Fruit fly (Drosophila melanogaster) whole organism, embryonic: ENCODE results near the gene Naam.

Experiments
- Ada2b ChIP-seq: fragments of 200-800 bp; sonication (Bioruptor generic); IDR thresholded peaks from 2 replicates; pipeline ENCODE4 v1.3.6; 2022; ENCODE audit warnings: missing biosample characterization, missing genetic modification characterization
- Atf6 ChIP-seq: fragments of 200-800 bp; sonication (Bioruptor generic); IDR thresholded peaks from 2 replicates; pipeline ENCODE4 v1.3.6; 2022; ENCODE audit warnings: missing biosample characterization, missing genetic modification characterization
- B-H2 ChIP-seq: fragments of 200-800 bp; sonication (Bioruptor generic); optimal IDR thresholded peaks from 2 replicates; lab custom pipeline; 2018; ENCODE audit warnings: missing biosample characterization, mild to moderate bottlenecking, missing genetic modification characterization
- CG10274 ChIP-seq: fragments of 200-800 bp; sonication (Bioruptor generic); optimal IDR thresholded peaks from 3 replicates; lab custom pipeline; 2017; ENCODE audit warnings: missing biosample characterization, mild to moderate bottlenecking, missing genetic modification characterization
- CG10366 ChIP-seq: fragments of 200-800 bp; sonication (Bioruptor generic); IDR thresholded peaks from 2 replicates; pipeline ENCODE4 v1.3.6; 2022; ENCODE audit warnings: missing biosample characterization, missing genetic modification characterization
- CG11456 ChIP-seq: fragments of 200-800 bp; sonication (Bioruptor generic); IDR thresholded peaks from 3 replicates; pipeline ENCODE4 v1.3.6; 2022; ENCODE audit warnings: missing biosample characterization, missing genetic modification characterization
- CG13775 ChIP-seq: fragments of 200-800 bp; sonication (Bioruptor generic); optimal IDR thresholded peaks from 3 replicates; lab custom pipeline; 2017; ENCODE audit warnings: missing biosample characterization, mild to moderate bottlenecking, missing genetic modification characterization
- CG1603 ChIP-seq: fragments of 200-800 bp; sonication (Bioruptor generic); optimal IDR thresholded peaks from 2 replicates; lab custom pipeline; 2019; ENCODE audit warnings: missing biosample characterization, mild to moderate bottlenecking, missing genetic modification characterization, moderate library complexity
- CG16813 ChIP-seq: fragments of 200-800 bp; sonication (Bioruptor generic); IDR thresholded peaks from 3 replicates; pipeline ENCODE4 v1.3.6; 2022; ENCODE audit warnings: missing biosample characterization, missing genetic modification characterization; ENCODE audit not compliant: partially characterized antibody
- CG18011 ChIP-seq: fragments of 200-800 bp; sonication (Bioruptor generic); optimal IDR thresholded peaks from 2 replicates; lab custom pipeline; 2017; ENCODE audit warnings: missing biosample characterization, missing genetic modification characterization, mild to moderate bottlenecking, moderate library complexity, missing genotype
- CG32532 ChIP-seq: fragments of 200-800 bp; sonication (Bioruptor generic); IDR thresholded peaks from 2 replicates; pipeline ENCODE4 v1.3.6; 2022; ENCODE audit warnings: missing biosample characterization, missing genetic modification characterization
- CG33213 ChIP-seq: fragments of 200-800 bp; sonication (Bioruptor generic); optimal IDR thresholded peaks from 3 replicates; lab custom pipeline; 2016; ENCODE audit warnings: missing biosample characterization, missing genetic modification characterization
- CG4404 ChIP-seq: fragments of 200-800 bp; sonication (Bioruptor generic); IDR thresholded peaks from 2 replicates; pipeline ENCODE4 v1.3.6; 2022; ENCODE audit warnings: missing biosample characterization, missing genetic modification characterization
- CG6683 ChIP-seq: fragments of 200-800 bp; sonication (Bioruptor generic); optimal IDR thresholded peaks from 2 replicates; lab custom pipeline; 2017; ENCODE audit warnings: missing biosample characterization, mild to moderate bottlenecking, missing genetic modification characterization, missing genetic modification reagents
- CG7987 ChIP-seq: fragments of 200-800 bp; sonication (Bioruptor generic); optimal IDR thresholded peaks from 2 replicates; lab custom pipeline; 2018; ENCODE audit warnings: missing biosample characterization, mild to moderate bottlenecking, missing genetic modification characterization, moderate library complexity
- CG9215 ChIP-seq: fragments of 200-800 bp; sonication (Bioruptor generic); IDR thresholded peaks from 2 replicates; pipeline ENCODE4 v1.3.6; 2022; ENCODE audit warnings: missing biosample characterization, missing genetic modification characterization
- Dfd ChIP-seq, 2 experiments: fragments of >200 bp; optimal IDR thresholded peaks; 2 replicates each; lab custom pipeline; 2017; ENCODE audit warnings: missing biosample characterization in 2 of 2, missing genetic modification characterization in 2 of 2
- Dref ChIP-seq: fragments of 200-800 bp; sonication (Bioruptor generic); IDR thresholded peaks from 2 replicates; pipeline ENCODE4 v1.3.6; 2022; ENCODE audit warnings: missing biosample characterization, missing genetic modification characterization
- HHEX ChIP-seq: fragments of 200-800 bp; sonication (Bioruptor generic); optimal IDR thresholded peaks from 3 replicates; lab custom pipeline; 2017; ENCODE audit warnings: missing biosample characterization, mild to moderate bottlenecking, missing genetic modification characterization, missing genetic modification reagents
- HLHmδ ChIP-seq: fragments of 200-800 bp; sonication (Bioruptor generic); optimal IDR thresholded peaks from 2 replicates; lab custom pipeline; 2018; ENCODE audit warnings: missing biosample characterization, mild to moderate bottlenecking, missing genetic modification characterization, moderate library complexity
- Kr ChIP-seq: fragments of 200-800 bp; sonication (Bioruptor generic); optimal IDR thresholded peaks from 2 replicates; lab custom pipeline; 2017; ENCODE audit warnings: missing biosample characterization, mild to moderate bottlenecking, missing genetic modification characterization
- Max ChIP-seq: fragments of 200-800 bp; sonication (Bioruptor generic); optimal IDR thresholded peaks from 2 replicates; lab custom pipeline; 2016; ENCODE audit warnings: missing biosample characterization, mild to moderate bottlenecking, missing genetic modification characterization
- Myb ChIP-seq: fragments of 200-800 bp; sonication (Bioruptor generic); optimal IDR thresholded peaks from 2 replicates; lab custom pipeline; 2016; ENCODE audit warnings: missing biosample characterization, missing genetic modification characterization
- Oli ChIP-seq: fragments of 200-800 bp; sonication (Bioruptor generic); optimal IDR thresholded peaks from 2 replicates; lab custom pipeline; 2018; ENCODE audit warnings: missing biosample characterization, mild to moderate bottlenecking, missing genetic modification characterization, moderate library complexity
- Rfx ChIP-seq: fragments of 200-800 bp; sonication (Bioruptor generic); IDR thresholded peaks from 2 replicates; pipeline ENCODE4 v1.3.6; 2022; ENCODE audit warnings: missing biosample characterization, missing genetic modification characterization
- Spps ChIP-seq: fragments of 200-800 bp; sonication (Bioruptor generic); optimal IDR thresholded peaks from 2 replicates; lab custom pipeline; 2018; ENCODE audit warnings: missing biosample characterization, mild to moderate bottlenecking, missing genetic modification characterization
- Sry-β ChIP-seq: fragments of 200-800 bp; sonication (Bioruptor generic); optimal IDR thresholded peaks from 2 replicates; lab custom pipeline; 2018; ENCODE audit warnings: missing biosample characterization, mild to moderate bottlenecking, missing genetic modification characterization, moderate library complexity
- TFAM ChIP-seq: fragments of 200-800 bp; sonication (Bioruptor generic); optimal IDR thresholded peaks from 2 replicates; lab custom pipeline; 2017; ENCODE audit warnings: missing biosample characterization, missing genetic modification characterization, inconsistent platforms
- crol ChIP-seq: fragments of 200-800 bp; sonication (Bioruptor generic); IDR thresholded peaks from 2 replicates; pipeline ENCODE4 v1.3.6; 2022; ENCODE audit warnings: missing biosample characterization, missing genetic modification characterization
- danr ChIP-seq: fragments of 200-800 bp; sonication (Bioruptor generic); IDR thresholded peaks from 2 replicates; pipeline ENCODE4 v1.3.6; 2022; ENCODE audit warnings: missing biosample characterization, missing genetic modification characterization
- dmrt11E ChIP-seq: fragments of 200-800 bp; sonication (Bioruptor generic); optimal IDR thresholded peaks from 3 replicates; lab custom pipeline; 2018; ENCODE audit warnings: missing biosample characterization, mild to moderate bottlenecking, missing genetic modification characterization, moderate library complexity
- ewg ChIP-seq: fragments of 200-800 bp; sonication (Bioruptor generic); optimal IDR thresholded peaks from 3 replicates; lab custom pipeline; 2017; ENCODE audit warnings: mild to moderate bottlenecking, missing biosample characterization, missing genetic modification reagents, missing genetic modification characterization
- fu2 ChIP-seq: fragments of 200-800 bp; sonication (Bioruptor generic); optimal IDR thresholded peaks from 2 replicates; lab custom pipeline; 2016; ENCODE audit warnings: missing biosample characterization, missing genetic modification characterization
- hkb ChIP-seq, 2 experiments: fragments of 200-800 bp in 1 of 2; fragments of >200 bp in 1 of 2; sonication (Bioruptor generic) in 1 of 2; IDR thresholded peaks in 1 of 2; optimal IDR thresholded peaks in 1 of 2; 2 replicates each; pipeline versions ENCODE4 v1.3.6 to Lab custom; 2017 to 2022; ENCODE audit warnings: missing biosample characterization in 1 of 2, missing genetic modification characterization in 1 of 2
- hth ChIP-seq: fragments of >200 bp; optimal IDR thresholded peaks from 2 replicates; lab custom pipeline; 2017; ENCODE audit warnings: inconsistent platforms
- inv ChIP-seq: fragments of 200-800 bp; sonication (Bioruptor generic); IDR thresholded peaks from 2 replicates; pipeline ENCODE4 v1.3.6; 2022; ENCODE audit warnings: missing biosample characterization, missing genetic modification characterization; ENCODE audit not compliant: partially characterized antibody
- jumu ChIP-seq: fragments of 200-800 bp; sonication (Bioruptor generic); optimal IDR thresholded peaks from 3 replicates; lab custom pipeline; 2016; ENCODE audit warnings: missing biosample characterization, missing genetic modification characterization
- kah ChIP-seq: fragments of 200-800 bp; sonication (Bioruptor generic); optimal IDR thresholded peaks from 2 replicates; lab custom pipeline; 2018; ENCODE audit warnings: missing biosample characterization, mild to moderate bottlenecking, missing genetic modification characterization
- kni ChIP-seq: fragments of 200-800 bp; sonication (Bioruptor generic); optimal IDR thresholded peaks from 3 replicates; lab custom pipeline; 2017; ENCODE audit warnings: mild to moderate bottlenecking, missing biosample characterization, missing genetic modification reagents, missing genetic modification characterization
- luna ChIP-seq: fragments of 200-800 bp; sonication (Bioruptor generic); optimal IDR thresholded peaks from 2 replicates; lab custom pipeline; 2016; ENCODE audit warnings: missing biosample characterization, missing genetic modification characterization
- odd ChIP-seq: fragments of 200-800 bp; sonication (Bioruptor generic); optimal IDR thresholded peaks from 2 replicates; lab custom pipeline; 2017; ENCODE audit warnings: missing biosample characterization, mild to moderate bottlenecking, missing genetic modification characterization
- pho ChIP-seq: fragments of 200-800 bp; sonication (Bioruptor generic); optimal IDR thresholded peaks from 2 replicates; lab custom pipeline; 2016; ENCODE audit warnings: missing biosample characterization, missing genetic modification characterization
- schlank ChIP-seq: fragments of 200-800 bp; sonication (Bioruptor generic); optimal IDR thresholded peaks from 2 replicates; lab custom pipeline; 2018; ENCODE audit warnings: missing biosample characterization, mild to moderate bottlenecking, missing genetic modification characterization
- shn ChIP-seq: fragments of 200-800 bp; sonication (Bioruptor generic); optimal IDR thresholded peaks from 3 replicates; lab custom pipeline; 2016; ENCODE audit warnings: missing biosample characterization, missing genetic modification characterization
- slou ChIP-seq: fragments of 200-800 bp; sonication (Bioruptor generic); optimal IDR thresholded peaks from 3 replicates; lab custom pipeline; 2016; ENCODE audit warnings: missing biosample characterization, missing genetic modification characterization
- tna ChIP-seq: fragments of 200-800 bp; sonication (Bioruptor generic); IDR thresholded peaks from 2 replicates; pipeline ENCODE4 v1.3.6; 2022; ENCODE audit warnings: missing biosample characterization, missing genetic modification characterization; ENCODE audit not compliant: partially characterized antibody
- unpg ChIP-seq: fragments of 200-800 bp; sonication (Bioruptor generic); optimal IDR thresholded peaks from 3 replicates; lab custom pipeline; 2018; ENCODE audit warnings: missing biosample characterization, mild to moderate bottlenecking, missing genetic modification characterization, moderate library complexity
- vvl ChIP-seq: fragments of 200-800 bp; sonication (Bioruptor generic); IDR thresholded peaks from 2 replicates; pipeline ENCODE4 v1.3.6; 2022; ENCODE audit warnings: missing biosample characterization, missing genetic modification characterization
- zen2 ChIP-seq: fragments of 200-800 bp; sonication (Bioruptor generic); IDR thresholded peaks from 3 replicates; pipeline ENCODE4 v1.3.6; 2022; ENCODE audit warnings: missing biosample characterization, missing genetic modification characterization; ENCODE audit not compliant: partially characterized antibody

Gene Naam

DNA sequence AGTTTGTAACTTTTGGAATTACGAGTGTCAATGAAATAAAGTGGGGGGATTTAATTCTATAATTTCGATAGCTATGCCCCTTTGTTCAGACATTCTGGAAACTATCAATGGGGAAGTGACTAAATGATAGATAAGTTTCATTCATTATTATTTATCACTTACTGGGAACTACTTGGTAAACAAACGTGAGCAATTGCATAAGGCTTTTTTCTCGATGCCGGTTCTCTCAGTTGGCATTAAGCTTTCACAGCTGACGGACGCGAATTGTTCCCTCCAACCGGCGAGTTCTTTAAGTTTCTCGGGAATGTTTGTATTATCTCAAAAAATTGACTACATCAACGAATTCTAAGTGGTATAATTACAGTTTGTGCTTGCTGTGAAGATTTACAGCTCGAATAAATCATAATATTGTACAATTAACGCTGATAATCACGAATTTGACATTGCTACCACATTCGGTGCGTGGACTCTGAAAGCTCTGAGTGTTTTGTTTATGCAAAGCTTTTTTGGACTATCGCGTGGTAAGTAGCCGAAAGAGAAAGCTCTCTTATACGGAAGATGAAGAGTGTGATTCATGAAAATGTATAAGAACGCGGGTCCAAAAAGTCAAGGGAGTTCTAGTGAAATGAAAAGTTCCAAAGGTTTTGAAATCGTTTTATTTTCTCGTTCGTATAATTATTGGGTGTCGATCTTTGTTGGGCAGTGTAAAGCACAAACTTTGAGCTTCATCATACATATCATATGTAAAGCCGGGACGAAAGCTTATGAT lies at the start of gene Naam (continued):
- TF ChIP-seq B-H2 (GFP tag; lab: Kevin White, UChicago) (peak; percentile 79), jumu (GFP tag; lab: Kevin White, UChicago) (peak; percentile 61), CG11456 (GFP tag; lab: Robert Waterston, UW) (peak; percentile 79), Dfd (GFP tag; optimal IDR thresholded peaks at IDR 0.05; lab: Kevin White, UChicago) (no peak), zen2 (no peak), danr (peak; percentile 30; the same call in 1 of the 2 replicates), Ada2b (GFP tag; lab: Robert Waterston, UW) (peak; percentile 54), ewg (GFP tag; lab: Kevin White, UChicago) (peak; percentile 51), hkb (optimal IDR thresholded peaks at IDR 0.05; lab: Kevin White, UChicago) (no peak), hkb (GFP tag; IDR thresholded peaks at IDR 0.05; lab: Robert Waterston, UW) (peak; percentile 87), luna (GFP tag; lab: Kevin White, UChicago) (peak; percentile 25), odd (GFP tag; lab: Kevin White, UChicago) (peak; percentile 57), TFAM (no peak), CG6683 (GFP tag; lab: Kevin White, UChicago) (peak; percentile 64), shn (GFP tag; lab: Kevin White, UChicago) (peak; percentile 73), Myb (GFP tag; lab: Kevin White, UChicago) (peak; percentile 57), Oli (tag; lab: Kevin White, UChicago) (peak; percentile 72), kni (GFP tag; lab: Kevin White, UChicago) (no peak), CG10274 (GFP tag; lab: Kevin White, UChicago) (peak; percentile 30), CG32532 (GFP tag; lab: Robert Waterston, UW) (peak; percentile 88), dmrt11E (no peak), CG33213 (GFP tag; lab: Kevin White, UChicago) (peak; percentile 46), crol (GFP tag; lab: Robert Waterston, UW) (no peak), CG7987 (GFP tag; lab: Kevin White, UChicago) (peak; percentile 64), CG10366 (GFP tag; lab: Robert Waterston, UW) (peak; percentile 71), CG4404 (GFP tag; lab: Robert Waterston, UW) (no peak), CG18011 (GFP tag; lab: Kevin White, UChicago) (peak; percentile 77), Max (GFP tag; lab: Kevin White, UChicago) (peak; percentile 47), vvl (GFP tag; lab: Robert Waterston, UW) (peak; percentile 94), CG13775 (GFP tag; lab: Kevin White, UChicago) (peak; percentile 39), fu2 (peak; percentile 74), schlank (peak; percentile 70), Rfx (GFP tag; lab: Robert Waterston, UW) (peak; percentile 90), kah (GFP tag; lab: Kevin White, UChicago) (no peak), hth (no peak), CG9215 (GFP tag; lab: Robert Waterston, UW) (peak; percentile 53), Sry-β (GFP tag; lab: Kevin White, UChicago) (no peak), slou (no peak), HLHmδ (GFP tag; lab: Kevin White, UChicago) (no peak), CG1603 (tag; lab: Kevin White, UChicago) (peak; percentile 74), HHEX (peak; percentile 68), Atf6 (GFP tag; lab: Robert Waterston, UW) (peak; percentile 86), inv (GFP tag; lab: Robert Waterston, UW) (no peak), CG16813 (GFP tag; lab: Robert Waterston, UW) (no peak), Dref (no peak), Spps (tag; lab: Kevin White, UChicago) (no peak), Kr (GFP tag; lab: Kevin White, UChicago) (no peak), pho (GFP tag; lab: Kevin White, UChicago) (peak; percentile 81), tna (no peak), unpg (GFP tag; lab: Kevin White, UChicago) (peak; percentile 85)
